Fruit fly (Drosophila melanogaster) S2 (cell line): ENCODE data around the gene CG7655.

Experiments used
- CG8478 ChIP-seq: fragments of >200 bp; optimal IDR thresholded peaks from 2 replicates; lab custom pipeline; 2018
- CTCF ChIP-seq, 2 experiments: fragments of >200 bp; optimal IDR thresholded peaks; 2 replicates each; lab custom pipeline; 2018

Gene CG7655

dm6 chr3R:17703691-17704537 is 21.4 kb downstream of the CG7655 start:
- no peak for TF ChIP-seq CG8478 (lab: Kevin White, UChicago)
- TF ChIP-seq CTCF (optimal IDR thresholded peaks at IDR 0.05; lab: Kevin White, UChicago): no peak

- no peak for TF ChIP-seq CG8478 (lab: Kevin White, UChicago)
- TF ChIP-seq CTCF (optimal IDR thresholded peaks at IDR 0.05; lab: Kevin White, UChicago): no peak
These were observed 22.0 kb downstream of the CG7655 start for dm6 chr3R:17704538-17704854.

- no peak for TF ChIP-seq CG8478 (lab: Kevin White, UChicago)
- TF ChIP-seq CTCF (optimal IDR thresholded peaks at IDR 0.05; lab: Kevin White, UChicago): no peak
These were observed 22.7 kb downstream of the CG7655 start for dm6 chr3R:17705140-17705539.

dm6 chr3R:17705899-17706831 is 23.7 kb downstream of the CG7655 start:
- no peak for TF ChIP-seq CTCF (optimal IDR thresholded peaks at IDR 0.05; lab: Kevin White, UChicago)

dm6 chr3R:17706971-17707406 is 24.5 kb downstream of the CG7655 start:
- no peak for TF ChIP-seq CG8478 (lab: Kevin White, UChicago)
- TF ChIP-seq CTCF (optimal IDR thresholded peaks at IDR 0.05; lab: Kevin White, UChicago): no peak

- TF ChIP-seq CTCF (optimal IDR thresholded peaks at IDR 0.05; lab: Kevin White, UChicago): no peak
These were observed 25.3 kb downstream of the CG7655 start for dm6 chr3R:17707799-17708198.

dm6 chr3R:17708778-17709476 is 26.5 kb downstream of the CG7655 start:
- TF ChIP-seq CG8478 (lab: Kevin White, UChicago): no peak
- no peak for TF ChIP-seq CTCF (optimal IDR thresholded peaks at IDR 0.05; lab: Kevin White, UChicago)

- TF ChIP-seq CTCF (optimal IDR thresholded peaks at IDR 0.05; lab: Kevin White, UChicago) (no peak), CG8478 (lab: Kevin White, UChicago) (no peak)
These were observed 27.2 kb downstream of the CG7655 start for dm6 chr3R:17709623-17710145.

- no peak for TF ChIP-seq CTCF (optimal IDR thresholded peaks at IDR 0.05; lab: Kevin White, UChicago)
- TF ChIP-seq CG8478 (lab: Kevin White, UChicago): no peak
These were observed 27.9 kb downstream of the CG7655 start for dm6 chr3R:17710418-17710817.

- TF ChIP-seq CTCF (optimal IDR thresholded peaks at IDR 0.05; lab: Kevin White, UChicago) (no peak), CG8478 (lab: Kevin White, UChicago) (no peak)
These were observed 28.6 kb downstream of the CG7655 start for dm6 chr3R:17710900-17711645.

- no peak for TF ChIP-seq CG8478 (lab: Kevin White, UChicago)
- no peak for TF ChIP-seq CTCF (optimal IDR thresholded peaks at IDR 0.05; lab: Kevin White, UChicago)
These were observed 29.1 kb downstream of the CG7655 start for dm6 chr3R:17711646-17711975.

dm6 chr3R:17712623-17713521 is 30.4 kb downstream of the CG7655 start:
- no peak for TF ChIP-seq CTCF (optimal IDR thresholded peaks at IDR 0.05; lab: Kevin White, UChicago)

- TF ChIP-seq CG8478 (lab: Kevin White, UChicago) (no peak), CTCF (optimal IDR thresholded peaks at IDR 0.05; lab: Kevin White, UChicago) (no peak)
These were observed 31.9 kb downstream of the CG7655 start for dm6 chr3R:17714370-17714769.
